Fruit fly (Drosophila melanogaster): ENCODE data around the gene Npc2b.
A peak's percentile ranks its signal among the peaks of the same experiment; 100 is the strongest.

- peak; percentile 52 for TF ChIP-seq Fer3 (tag; optimal IDR thresholded peaks at IDR 0.05)
- no peak for TF ChIP-seq bab2 (GFP tag; optimal IDR thresholded peaks at IDR 0.05)
- no peak for TF ChIP-seq Dip2 (GFP tag; IDR thresholded peaks at IDR 0.05)
- no peak for TF ChIP-seq inv (GFP tag; IDR thresholded peaks at IDR 0.05; ENCODE audit: partially characterized antibody)
Measured at dm6 chr3R:14061988-14062868, 27.1 kb upstream of the Npc2b start.

Measured in whole organism, embryonic.